Fruit fly (Drosophila melanogaster) whole organism: ENCODE results near the gene Dyro.

Experiments used
- CG8478 ChIP-seq: fragments of >200 bp; optimal IDR thresholded peaks from 2 replicates; lab custom pipeline; 2018; ENCODE audit warnings: inconsistent platforms
- Dll ChIP-seq: fragments of >200 bp; optimal IDR thresholded peaks from 2 replicates; lab custom pipeline; 2017
- EcR ChIP-seq, 2 experiments: fragments of >200 bp; optimal IDR thresholded peaks; 2 replicates each; lab custom pipeline; 2017; ENCODE audit warnings: missing biosample characterization in 2 of 2, missing genetic modification characterization in 2 of 2, missing genetic modification reagents in 2 of 2
- pan ChIP-seq: fragments of >200 bp; optimal IDR thresholded peaks from 2 replicates; lab custom pipeline; 2017
- psq ChIP-seq: fragments of >200 bp; optimal IDR thresholded peaks from 2 replicates; lab custom pipeline; 2017
- usp ChIP-seq: fragments of >200 bp; optimal IDR thresholded peaks from 2 replicates; lab custom pipeline; 2017; ENCODE audit warnings: missing biosample characterization, missing genetic modification characterization, mixed read lengths

- TF ChIP-seq psq (lab: Kevin White, UChicago), result no peak
- TF ChIP-seq CG8478 (lab: Kevin White, UChicago), result no peak
- TF ChIP-seq Dll (lab: Kevin White, UChicago), result no peak
- no peak for TF ChIP-seq pan (lab: Kevin White, UChicago)
- no peak for TF ChIP-seq EcR (GFP tag; optimal IDR thresholded peaks at IDR 0.05; lab: Kevin White, UChicago)
- no peak for TF ChIP-seq usp
Measured at dm6 chr3L:11299216-11299615, 3.5 kb upstream of the Dyro start.
